Fruit fly (Drosophila melanogaster) whole organism, embryonic: Measurements from ENCODE around the gene ImpE1.

Experiments used
- Atf-2 ChIP-seq: fragments of 200-800 bp; sonication (Bioruptor generic); optimal IDR thresholded peaks from 2 replicates; lab custom pipeline; 2016; ENCODE audit warnings: missing biosample characterization, missing genetic modification characterization
- CG10209 ChIP-seq: fragments of 200-800 bp; sonication (Bioruptor generic); optimal IDR thresholded peaks from 3 replicates; lab custom pipeline; 2017; ENCODE audit warnings: missing biosample characterization, mild to moderate bottlenecking, missing genetic modification characterization, missing genetic modification reagents
- CG11085 ChIP-seq: fragments of 200-800 bp; sonication (Bioruptor generic); IDR thresholded peaks from 2 replicates; pipeline ENCODE4 v1.3.6; 2022; ENCODE audit warnings: missing biosample characterization, missing genetic modification characterization
- CG11695 ChIP-seq: fragments of 200-800 bp; sonication (Bioruptor generic); IDR thresholded peaks from 3 replicates; pipeline ENCODE4 v1.3.6; 2022; ENCODE audit warnings: missing biosample characterization, missing genetic modification characterization
- CG11696 ChIP-seq: fragments of 200-800 bp; sonication (Bioruptor generic); IDR thresholded peaks from 2 replicates; pipeline ENCODE4 v1.3.6; 2022; ENCODE audit warnings: missing biosample characterization, missing genetic modification characterization
- CG12942 ChIP-seq: fragments of 200-800 bp; sonication (Bioruptor generic); optimal IDR thresholded peaks from 3 replicates; lab custom pipeline; 2016; ENCODE audit warnings: missing biosample characterization, missing genetic modification characterization
- CG13894 ChIP-seq: fragments of 200-800 bp; sonication (Bioruptor generic); optimal IDR thresholded peaks from 3 replicates; lab custom pipeline; 2018; ENCODE audit warnings: missing biosample characterization, mild to moderate bottlenecking, missing genetic modification characterization, moderate library complexity
- CG14050 ChIP-seq: fragments of 200-800 bp; sonication (Bioruptor generic); IDR thresholded peaks from 3 replicates; pipeline ENCODE4 v1.3.6; 2022; ENCODE audit warnings: missing biosample characterization, missing genetic modification characterization
- CG15696 ChIP-seq: fragments of 200-800 bp; sonication (Bioruptor generic); optimal IDR thresholded peaks from 2 replicates; lab custom pipeline; 2019; ENCODE audit warnings: missing biosample characterization, mild to moderate bottlenecking, missing genetic modification characterization, moderate library complexity
- CG1647 ChIP-seq: fragments of 200-800 bp; sonication (Bioruptor generic); optimal IDR thresholded peaks from 3 replicates; lab custom pipeline; 2016; ENCODE audit warnings: missing biosample characterization, missing genetic modification characterization
- CG17385 ChIP-seq: fragments of 200-800 bp; sonication (Bioruptor generic); optimal IDR thresholded peaks from 3 replicates; lab custom pipeline; 2018; ENCODE audit warnings: missing biosample characterization, mild to moderate bottlenecking, missing genetic modification characterization
- CG17568 ChIP-seq: fragments of 200-800 bp; sonication (Bioruptor generic); optimal IDR thresholded peaks from 2 replicates; lab custom pipeline; 2018; ENCODE audit warnings: missing biosample characterization, mild to moderate bottlenecking, missing genetic modification characterization, moderate library complexity
- CG30431 ChIP-seq: fragments of 200-800 bp; sonication (Bioruptor generic); optimal IDR thresholded peaks from 2 replicates; lab custom pipeline; 2017; ENCODE audit warnings: missing biosample characterization, missing genetic modification characterization
- CG3065 ChIP-seq: fragments of 200-800 bp; sonication (Bioruptor generic); optimal IDR thresholded peaks from 2 replicates; lab custom pipeline; 2016; ENCODE audit warnings: missing biosample characterization, missing genetic modification characterization
- CG3838 ChIP-seq: fragments of 200-800 bp; sonication (Bioruptor generic); optimal IDR thresholded peaks from 3 replicates; lab custom pipeline; 2016; ENCODE audit warnings: missing biosample characterization, missing genetic modification characterization
- CG6272 ChIP-seq: fragments of 200-800 bp; sonication (Bioruptor generic); IDR thresholded peaks from 2 replicates; pipeline ENCODE4 v1.3.6; 2022; ENCODE audit warnings: missing biosample characterization, missing genetic modification characterization
- CG7839 ChIP-seq: fragments of 200-800 bp; sonication (Bioruptor generic); optimal IDR thresholded peaks from 3 replicates; lab custom pipeline; 2018; ENCODE audit warnings: missing biosample characterization, mild to moderate bottlenecking, missing genetic modification characterization, moderate library complexity
- CG7987 ChIP-seq: fragments of 200-800 bp; sonication (Bioruptor generic); optimal IDR thresholded peaks from 2 replicates; lab custom pipeline; 2018; ENCODE audit warnings: missing biosample characterization, mild to moderate bottlenecking, missing genetic modification characterization, moderate library complexity
- CG8388 ChIP-seq: fragments of 200-800 bp; sonication (Bioruptor generic); optimal IDR thresholded peaks from 2 replicates; lab custom pipeline; 2019; ENCODE audit warnings: missing biosample characterization, mild to moderate bottlenecking, missing genetic modification characterization, moderate library complexity
- CG8924 ChIP-seq: fragments of 200-800 bp; optimal IDR thresholded peaks from 3 replicates; lab custom pipeline; 2019; ENCODE audit warnings: missing biosample characterization, mild to moderate bottlenecking, missing genetic modification characterization, moderate library complexity
- Camta ChIP-seq: fragments of 200-800 bp; sonication (Bioruptor generic); optimal IDR thresholded peaks from 2 replicates; lab custom pipeline; 2016; ENCODE audit warnings: missing biosample characterization, missing genetic modification characterization
- Dip3 ChIP-seq: fragments of 200-800 bp; sonication (Bioruptor generic); optimal IDR thresholded peaks from 3 replicates; lab custom pipeline; 2016; ENCODE audit warnings: missing biosample characterization, missing genetic modification characterization
- ERR ChIP-seq: fragments of 200-800 bp; sonication (Bioruptor generic); optimal IDR thresholded peaks from 2 replicates; lab custom pipeline; 2016; ENCODE audit warnings: missing biosample characterization, missing genetic modification characterization
- Hmx ChIP-seq: fragments of 200-800 bp; sonication (Bioruptor generic); optimal IDR thresholded peaks from 2 replicates; lab custom pipeline; 2016; ENCODE audit warnings: missing biosample characterization, missing genetic modification characterization
- Lim3 ChIP-seq: fragments of 200-800 bp; sonication (Bioruptor generic); IDR thresholded peaks from 2 replicates; pipeline ENCODE4 v1.3.6; 2022; ENCODE audit warnings: missing biosample characterization, missing genetic modification characterization
- NK7.1 ChIP-seq: fragments of 200-800 bp; sonication (Bioruptor generic); optimal IDR thresholded peaks from 3 replicates; lab custom pipeline; 2016; ENCODE audit warnings: missing biosample characterization, missing genetic modification characterization
- Oaz ChIP-seq: fragments of 200-800 bp; sonication (Bioruptor generic); IDR thresholded peaks from 2 replicates; pipeline ENCODE4 v1.3.6; 2022; ENCODE audit warnings: missing biosample characterization, missing genetic modification characterization
- Ravus ChIP-seq: fragments of 200-800 bp; sonication (Bioruptor generic); IDR thresholded peaks from 2 replicates; pipeline ENCODE4 v1.3.6; 2022; ENCODE audit warnings: missing biosample characterization, missing genetic modification characterization
- Side ChIP-seq: fragments of 200-800 bp; sonication (Bioruptor generic); optimal IDR thresholded peaks from 2 replicates; lab custom pipeline; 2016; ENCODE audit warnings: missing biosample characterization, missing genetic modification characterization
- Sox100B ChIP-seq: fragments of 200-800 bp; sonication (Bioruptor generic); optimal IDR thresholded peaks from 3 replicates; lab custom pipeline; 2018; ENCODE audit warnings: missing biosample characterization, mild to moderate bottlenecking, missing genetic modification characterization
- TFAM ChIP-seq: fragments of 200-800 bp; sonication (Bioruptor generic); optimal IDR thresholded peaks from 2 replicates; lab custom pipeline; 2017; ENCODE audit warnings: missing biosample characterization, missing genetic modification characterization, inconsistent platforms
- Taf1 ChIP-seq: fragments of 200-800 bp; sonication (Bioruptor generic); IDR thresholded peaks from 2 replicates; pipeline ENCODE4 v1.3.6; 2022; ENCODE audit warnings: missing biosample characterization, missing genetic modification characterization
- Xrp1 ChIP-seq: fragments of 200-800 bp; sonication (Bioruptor generic); IDR thresholded peaks from 2 replicates; pipeline ENCODE4 v1.3.6; 2022; ENCODE audit warnings: missing biosample characterization, missing genetic modification characterization
- ap ChIP-seq: fragments of 200-800 bp; sonication (Bioruptor generic); IDR thresholded peaks from 2 replicates; pipeline ENCODE4 v1.3.6; 2022; ENCODE audit warnings: missing biosample characterization, missing genetic modification characterization
- ara ChIP-seq: fragments of 200-800 bp; sonication (Bioruptor generic); IDR thresholded peaks from 2 replicates; pipeline ENCODE4 v1.3.6; 2022; ENCODE audit warnings: missing biosample characterization, missing genetic modification characterization
- bigmax ChIP-seq: fragments of 200-800 bp; sonication (Bioruptor generic); optimal IDR thresholded peaks from 2 replicates; lab custom pipeline; 2018; ENCODE audit warnings: missing biosample characterization, mild to moderate bottlenecking, missing genetic modification characterization
- br ChIP-seq: fragments of >200 bp; optimal IDR thresholded peaks from 2 replicates; lab custom pipeline; 2017
- cato ChIP-seq: fragments of 200-800 bp; sonication (Bioruptor generic); optimal IDR thresholded peaks from 2 replicates; lab custom pipeline; 2016; ENCODE audit warnings: missing biosample characterization, missing genetic modification characterization, borderline replicate concordance
- chinmo ChIP-seq: fragments of 200-800 bp; sonication (Bioruptor generic); IDR thresholded peaks from 4 replicates; pipeline ENCODE4 v1.3.6; 2022; ENCODE audit warnings: missing biosample characterization, missing genetic modification characterization; ENCODE audit not compliant: partially characterized antibody
- dm ChIP-seq: fragments of 200-800 bp; sonication (Bioruptor generic); optimal IDR thresholded peaks from 3 replicates; lab custom pipeline; 2016; ENCODE audit warnings: missing biosample characterization, missing genetic modification characterization
- ftz-f1 ChIP-seq: fragments of 200-800 bp; sonication (Bioruptor generic); optimal IDR thresholded peaks from 2 replicates; lab custom pipeline; 2016; ENCODE audit warnings: missing biosample characterization, missing genetic modification characterization
- ham ChIP-seq: fragments of 200-800 bp; sonication (Bioruptor generic); IDR thresholded peaks from 2 replicates; pipeline ENCODE4 v1.3.6; 2022; ENCODE audit warnings: missing biosample characterization, missing genetic modification characterization
- hb ChIP-seq: fragments of 200-800 bp; sonication (Bioruptor generic); IDR thresholded peaks from 3 replicates; pipeline ENCODE4 v1.3.6; 2022; ENCODE audit warnings: missing biosample characterization, missing genetic modification characterization; ENCODE audit not compliant: partially characterized antibody
- jumu ChIP-seq: fragments of 200-800 bp; sonication (Bioruptor generic); optimal IDR thresholded peaks from 3 replicates; lab custom pipeline; 2016; ENCODE audit warnings: missing biosample characterization, missing genetic modification characterization
- odd ChIP-seq: fragments of 200-800 bp; sonication (Bioruptor generic); optimal IDR thresholded peaks from 2 replicates; lab custom pipeline; 2017; ENCODE audit warnings: missing biosample characterization, mild to moderate bottlenecking, missing genetic modification characterization
- pum ChIP-seq: fragments of 200-800 bp; sonication (Bioruptor generic); optimal IDR thresholded peaks from 2 replicates; lab custom pipeline; 2016; ENCODE audit warnings: missing biosample characterization, missing genetic modification characterization
- rib ChIP-seq: fragments of 200-800 bp; sonication (Bioruptor generic); IDR thresholded peaks from 2 replicates; pipeline ENCODE4 v1.3.6; 2022; ENCODE audit warnings: missing biosample characterization, missing genetic modification characterization
- so ChIP-seq: fragments of 200-800 bp; sonication (Bioruptor generic); IDR thresholded peaks from 3 replicates; pipeline ENCODE4 v1.3.6; 2022; ENCODE audit warnings: missing biosample characterization, missing genetic modification characterization
- ssp ChIP-seq: fragments of 200-800 bp; sonication (Bioruptor generic); IDR thresholded peaks from 2 replicates; pipeline ENCODE4 v1.3.6; 2022; ENCODE audit warnings: missing biosample characterization, missing genetic modification characterization
- tup ChIP-seq: fragments of 200-800 bp; sonication (Bioruptor generic); optimal IDR thresholded peaks from 2 replicates; lab custom pipeline; 2016; ENCODE audit warnings: missing biosample characterization, mild to moderate bottlenecking, missing genetic modification characterization, moderate library complexity
- twi ChIP-seq: fragments of 200-800 bp; optimal IDR thresholded peaks from 2 replicates; lab custom pipeline; 2019; ENCODE audit warnings: missing biosample characterization, mild to moderate bottlenecking, missing genetic modification characterization, moderate library complexity
- vnd ChIP-seq: fragments of 200-800 bp; sonication (Bioruptor generic); IDR thresholded peaks from 3 replicates; pipeline ENCODE4 v1.3.6; 2022; ENCODE audit warnings: missing biosample characterization, missing genetic modification characterization; ENCODE audit not compliant: partially characterized antibody

Gene ImpE1

DNA sequence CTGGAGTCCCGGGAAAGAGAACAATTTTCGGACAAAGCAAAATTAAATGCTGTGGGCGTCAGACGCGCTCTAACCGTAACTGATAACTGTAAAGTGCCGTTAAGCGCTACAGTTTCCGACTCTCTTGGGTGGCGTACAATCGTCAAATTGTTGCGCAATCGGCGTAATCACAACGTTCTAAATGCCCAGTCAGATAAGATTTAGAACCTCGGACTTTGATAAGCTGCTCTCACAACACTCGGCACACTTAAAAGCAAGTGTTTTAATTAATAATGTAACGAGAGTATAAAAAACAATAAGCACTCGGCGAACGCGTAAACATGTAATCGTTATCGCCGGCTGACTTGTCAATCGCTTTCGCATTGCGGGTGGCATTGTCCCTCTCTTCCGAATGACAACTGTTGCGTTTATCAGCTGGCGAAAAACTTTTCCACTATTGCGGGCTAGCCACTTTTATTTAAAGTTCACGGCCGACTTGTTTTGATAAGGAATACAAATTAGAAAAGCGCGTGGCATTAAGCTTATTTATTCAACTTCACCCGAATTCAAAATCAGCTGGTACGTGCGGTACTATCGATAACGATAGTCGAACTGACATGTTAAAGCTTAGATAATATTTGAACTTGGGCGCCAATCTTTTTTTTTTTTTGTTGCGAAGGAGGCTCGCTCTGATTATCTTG is 13.3 kb upstream of the ImpE1 start (continued):
- TF ChIP-seq CG11696 (GFP tag; lab: Robert Waterston, UW) (no peak), CG7987 (GFP tag; lab: Kevin White, UChicago) (no peak), CG10209 (GFP tag; lab: Kevin White, UChicago) (no peak), cato (GFP tag; lab: Kevin White, UChicago) (no peak), ftz-f1 (GFP tag; lab: Kevin White, UChicago) (peak; percentile 61), CG7839 (tag; lab: Kevin White, UChicago) (no peak), tup (GFP tag; lab: Kevin White, UChicago) (no peak), hb (GFP tag; lab: Robert Waterston, UW) (peak; percentile 47; the same call in 1 of the 3 replicates), pum (GFP tag; lab: Kevin White, UChicago) (no peak), br (lab: Kevin White, UChicago) (no peak), CG11695 (GFP tag; lab: Robert Waterston, UW) (no peak; the same call in 2 of the 3 replicates), Atf-2 (GFP tag; lab: Kevin White, UChicago) (no peak), CG8924 (no peak), CG11085 (no peak), CG30431 (GFP tag; lab: Kevin White, UChicago) (no peak), Dip3 (GFP tag; lab: Kevin White, UChicago) (no peak), ERR (GFP tag; lab: Kevin White, UChicago) (no peak), NK7.1 (no peak), Hmx (GFP tag; lab: Kevin White, UChicago) (no peak), Side (GFP tag; lab: Kevin White, UChicago) (no peak), CG1647 (GFP tag; lab: Kevin White, UChicago) (no peak), chinmo (peak; percentile 75; the same call in 3 of the 4 replicates), Sox100B (GFP tag; lab: Kevin White, UChicago) (no peak), Lim3 (GFP tag; lab: Robert Waterston, UW) (no peak), CG14050 (GFP tag; lab: Robert Waterston, UW) (no peak), Ravus (GFP tag; lab: Robert Waterston, UW) (no peak), CG15696 (tag; lab: Kevin White, UChicago) (no peak), Camta (GFP tag; lab: Kevin White, UChicago) (no peak), Oaz (no peak), CG6272 (GFP tag; lab: Robert Waterston, UW) (no peak), bigmax (no peak), twi (tag; lab: Kevin White, UChicago) (no peak), ap (GFP tag; lab: Robert Waterston, UW) (no peak), Xrp1 (GFP tag; lab: Robert Waterston, UW) (0 out of 2 replicates have a peak, but pooled peaks have one; percentile 7), vnd (peak; percentile 70; the same call in 1 of the 3 replicates), CG12942 (GFP tag; lab: Kevin White, UChicago) (no peak), odd (GFP tag; lab: Kevin White, UChicago) (no peak), CG3065 (GFP tag; lab: Kevin White, UChicago) (no peak), jumu (GFP tag; lab: Kevin White, UChicago) (no peak), Taf1 (no peak), CG8388 (GFP tag; lab: Kevin White, UChicago) (no peak), CG3838 (no peak), ham (no peak), ara (GFP tag; lab: Robert Waterston, UW) (no peak), TFAM (GFP tag; lab: Kevin White, UChicago) (no peak), rib (GFP tag; lab: Robert Waterston, UW) (no peak), CG17385 (GFP tag; lab: Kevin White, UChicago) (no peak), so (no peak), CG13894 (tag; lab: Kevin White, UChicago) (no peak), ssp (GFP tag; lab: Robert Waterston, UW) (no peak), CG17568 (no peak), dm (no peak)
